Worm (Caenorhabditis elegans) whole organism, L1 larva: ENCODE measurements around the gene cpar-1.

Source experiments
- C16A3.4 ChIP-seq: fragments of 150-350 bp; optimal IDR thresholded peaks from 2 replicates; lab custom pipeline; 2014; ENCODE audit warnings: missing biosample characterization, missing genetic modification characterization
- alr-1 ChIP-seq: fragments of 200-800 bp; sonication (Bioruptor generic); optimal IDR thresholded peaks from 2 replicates; lab custom pipeline; 2018; ENCODE audit warnings: borderline replicate concordance, mild to moderate bottlenecking, missing genetic modification characterization, missing compliant biosample characterization
- ama-1 ChIP-seq: fragments of 150-350 bp; optimal IDR thresholded peaks from 2 replicates; lab custom pipeline; 2014
- blmp-1 ChIP-seq: fragments of 150-350 bp; optimal IDR thresholded peaks from 2 replicates; lab custom pipeline; 2014; ENCODE audit warnings: missing biosample characterization, missing genetic modification characterization
- ceh-8 ChIP-seq: fragments of 200-800 bp; sonication (Bioruptor generic); optimal IDR thresholded peaks from 2 replicates; lab custom pipeline; 2018; ENCODE audit warnings: mild to moderate bottlenecking, missing genetic modification characterization, moderate library complexity, missing compliant biosample characterization
- ceh-82 ChIP-seq, 3 experiments: fragments of 150-350 bp in 1 of 3; sonication (generic microtip) in 2 of 3; optimal IDR thresholded peaks; 2 replicates each; lab custom pipeline; 2014 to 2017; ENCODE audit warnings: missing biosample characterization in 3 of 3, missing genetic modification characterization in 3 of 3
- ceh-88 ChIP-seq: fragments of 200-800 bp; sonication (Bioruptor generic); IDR thresholded peaks from 2 replicates; pipeline ENCODE4 v1.3.6; 2022; ENCODE audit warnings: missing genetic modification characterization, missing compliant biosample characterization
- ceh-90 ChIP-seq: sonication (generic microtip); optimal IDR thresholded peaks from 2 replicates; lab custom pipeline; 2016; ENCODE audit warnings: missing genetic modification characterization, missing compliant biosample characterization
- dpl-1 ChIP-seq, 3 experiments: fragments of 150-350 bp in 2 of 3; sonication (generic microtip) in 1 of 3; optimal IDR thresholded peaks; 2 replicates each; lab custom pipeline; 2014 to 2017; ENCODE audit warnings: missing biosample characterization in 3 of 3, missing genetic modification characterization in 3 of 3, missing genetic modification reagents in 3 of 3
- efl-1 ChIP-seq, 4 experiments: fragments of 150-350 bp; optimal IDR thresholded peaks in 3 of 4; peaks in 1 of 4; 1 replicate in 1 of 4; 2 replicates in 3 of 4; lab custom pipeline; 2014; ENCODE audit warnings: missing biosample characterization in 2 of 4, missing genetic modification characterization in 2 of 4, missing genetic modification reagents in 2 of 4
- egl-13 ChIP-seq: sonication (generic microtip); optimal IDR thresholded peaks from 2 replicates; lab custom pipeline; 2016; ENCODE audit warnings: missing genotype, missing genetic modification reagents, missing genetic modification characterization, missing compliant biosample characterization
- elt-2 ChIP-seq: sonication (generic microtip); optimal IDR thresholded peaks from 2 replicates; lab custom pipeline; 2016; ENCODE audit warnings: missing genetic modification characterization, mild to moderate bottlenecking, inconsistent platforms, missing compliant biosample characterization, missing genetic modification reagents
- ets-5 ChIP-seq: fragments of 200-800 bp; sonication (Bioruptor generic); IDR thresholded peaks from 2 replicates; pipeline ENCODE4 v1.3.6; 2022; ENCODE audit warnings: missing genetic modification characterization, missing compliant biosample characterization
- fkh-8 ChIP-seq: sonication (generic microtip); optimal IDR thresholded peaks from 2 replicates; lab custom pipeline; 2016; ENCODE audit warnings: mild to moderate bottlenecking, missing genetic modification characterization, missing compliant biosample characterization
- fos-1 ChIP-seq: fragments of 150-350 bp; optimal IDR thresholded peaks from 2 replicates; lab custom pipeline; 2014; ENCODE audit warnings: missing biosample characterization, missing genetic modification characterization
- grh-1 ChIP-seq: fragments of 200-800 bp; sonication (Bioruptor generic); IDR thresholded peaks from 2 replicates; pipeline ENCODE4 v1.3.6; 2022; ENCODE audit warnings: missing genetic modification reagents, missing genetic modification characterization, missing compliant biosample characterization
- hlh-4 ChIP-seq: sonication (generic microtip); optimal IDR thresholded peaks from 2 replicates; lab custom pipeline; 2016; ENCODE audit warnings: mild to moderate bottlenecking, missing genetic modification characterization, missing compliant biosample characterization
- isw-1 ChIP-seq: fragments of 200-800 bp; sonication (Bioruptor generic); IDR thresholded peaks from 2 replicates; pipeline ENCODE4 v1.3.6; 2022; ENCODE audit warnings: missing genetic modification characterization, missing compliant biosample characterization
- jun-1 ChIP-seq: fragments of 150-350 bp; optimal IDR thresholded peaks from 2 replicates; lab custom pipeline; 2014; ENCODE audit warnings: missing biosample characterization, missing genetic modification reagents, missing genetic modification characterization
- lin-13 ChIP-seq: fragments of 150-350 bp; optimal IDR thresholded peaks from 2 replicates; lab custom pipeline; 2014; ENCODE audit warnings: missing biosample characterization, missing genetic modification reagents, missing genetic modification characterization
- lin-14 ChIP-seq: fragments of 200-800 bp; sonication (Bioruptor generic); optimal IDR thresholded peaks from 2 replicates; lab custom pipeline; 2018; ENCODE audit warnings: mild to moderate bottlenecking, missing genetic modification characterization, moderate library complexity, missing compliant biosample characterization
- lsy-2 ChIP-seq, 2 experiments: fragments of 150-350 bp; optimal IDR thresholded peaks; 2 replicates each; lab custom pipeline; 2014; ENCODE audit warnings: missing biosample characterization in 2 of 2, missing genetic modification characterization in 2 of 2
- mab-9 ChIP-seq: fragments of 200-800 bp; sonication (Bioruptor generic); IDR thresholded peaks from 2 replicates; pipeline ENCODE4 v1.3.6; 2022; ENCODE audit warnings: missing genetic modification reagents, missing genetic modification characterization, missing compliant biosample characterization
- mdl-1 ChIP-seq, 2 experiments: fragments of 150-350 bp; optimal IDR thresholded peaks; 2 replicates each; lab custom pipeline; 2014 to 2017; ENCODE audit warnings: missing biosample characterization in 2 of 2, missing genetic modification characterization in 2 of 2, inconsistent platforms in 1 of 2
- mef-2 ChIP-seq: fragments of 150-350 bp; optimal IDR thresholded peaks from 2 replicates; lab custom pipeline; 2014; ENCODE audit warnings: missing biosample characterization, missing genetic modification characterization
- nhr-76 ChIP-seq: sonication (generic microtip); optimal IDR thresholded peaks from 2 replicates; lab custom pipeline; 2017; ENCODE audit warnings: missing biosample characterization, missing genetic modification characterization
- nhr-77 ChIP-seq: fragments of 150-350 bp; optimal IDR thresholded peaks from 2 replicates; lab custom pipeline; 2014; ENCODE audit warnings: missing biosample characterization, missing genetic modification characterization
- nhr-85 ChIP-seq: sonication (generic microtip); peaks from one replicate; lab custom pipeline; 2016; ENCODE audit warnings: missing genetic modification characterization, inconsistent platforms, missing compliant biosample characterization
- pag-3 ChIP-seq: sonication (generic microtip); optimal IDR thresholded peaks from 2 replicates; lab custom pipeline; 2017; ENCODE audit warnings: missing genetic modification characterization, mild to moderate bottlenecking, missing compliant biosample characterization, antibody characterized with exemption, borderline replicate concordance; ENCODE audit not compliant: insufficient read depth
- rnt-1 ChIP-seq: sonication (generic microtip); optimal IDR thresholded peaks from 2 replicates; lab custom pipeline; 2016; ENCODE audit warnings: mild to moderate bottlenecking, missing genetic modification characterization, moderate library complexity, missing compliant biosample characterization
- snpc-4 ChIP-seq: fragments of 150-350 bp; optimal IDR thresholded peaks from 2 replicates; lab custom pipeline; 2014; ENCODE audit warnings: missing biosample characterization, missing genetic modification characterization
- sup-37 ChIP-seq: fragments of 200-800 bp; sonication (Bioruptor generic); optimal IDR thresholded peaks from 2 replicates; lab custom pipeline; 2018; ENCODE audit warnings: mild to moderate bottlenecking, missing genetic modification characterization, missing compliant biosample characterization
- tbx-2 ChIP-seq: sonication (generic microtip); optimal IDR thresholded peaks from 2 replicates; lab custom pipeline; 2016; ENCODE audit warnings: missing genetic modification characterization, missing compliant biosample characterization
- unc-86 ChIP-seq: sonication (generic microtip); optimal IDR thresholded peaks from 2 replicates; lab custom pipeline; 2016; ENCODE audit warnings: missing genetic modification characterization, missing compliant biosample characterization
- unc-98 ChIP-seq: fragments of 200-800 bp; sonication (Bioruptor generic); IDR thresholded peaks from 2 replicates; pipeline ENCODE4 v1.3.6; 2022; ENCODE audit warnings: missing genetic modification characterization, missing compliant biosample characterization
- vab-15 ChIP-seq: sonication (generic microtip); optimal IDR thresholded peaks from 2 replicates; lab custom pipeline; 2017; ENCODE audit warnings: missing genotype, mild to moderate bottlenecking, missing genetic modification characterization, missing compliant biosample characterization
- zip-4 ChIP-seq: fragments of 200-800 bp; sonication (Bioruptor generic); optimal IDR thresholded peaks from 2 replicates; lab custom pipeline; 2018; ENCODE audit warnings: mild to moderate bottlenecking, missing genetic modification characterization, moderate library complexity, missing compliant biosample characterization
- ztf-11 ChIP-seq, 2 experiments: sonication (generic microtip); optimal IDR thresholded peaks; 2 replicates each; lab custom pipeline; 2016 to 2017; ENCODE audit warnings: missing genetic modification characterization in 2 of 2, missing biosample characterization in 1 of 2, missing compliant biosample characterization in 1 of 2
- ztf-4 ChIP-seq: fragments of 150-350 bp; optimal IDR thresholded peaks from 2 replicates; lab custom pipeline; 2014; ENCODE audit warnings: missing biosample characterization, missing genetic modification characterization

The cpar-1 gene

DNA sequence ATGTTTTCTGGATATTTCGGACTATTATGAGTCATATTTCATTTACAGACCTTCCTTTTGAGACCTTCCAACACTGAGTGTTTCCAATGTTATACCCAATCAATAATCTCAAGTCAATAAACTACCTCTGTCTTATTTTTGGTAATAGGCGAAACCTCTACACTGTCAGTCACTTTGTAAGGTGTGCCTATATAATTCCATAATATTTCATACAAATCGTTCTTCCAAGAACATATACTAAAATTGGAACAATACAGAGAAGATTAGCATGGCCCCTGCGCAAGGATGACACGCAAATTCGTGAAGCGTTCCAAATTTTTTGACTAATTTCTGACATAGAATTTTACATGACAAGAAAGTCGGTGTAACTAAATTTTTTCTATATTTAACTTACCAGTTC lies 15.5 kb downstream of the cpar-1 start:
- peak; percentile 60 for TF ChIP-seq snpc-4 (tag; lab: Kevin White, UChicago)
- TF ChIP-seq, all 84 proteins: peak for 1; not testable (repeated sequence) for 83

DNA sequence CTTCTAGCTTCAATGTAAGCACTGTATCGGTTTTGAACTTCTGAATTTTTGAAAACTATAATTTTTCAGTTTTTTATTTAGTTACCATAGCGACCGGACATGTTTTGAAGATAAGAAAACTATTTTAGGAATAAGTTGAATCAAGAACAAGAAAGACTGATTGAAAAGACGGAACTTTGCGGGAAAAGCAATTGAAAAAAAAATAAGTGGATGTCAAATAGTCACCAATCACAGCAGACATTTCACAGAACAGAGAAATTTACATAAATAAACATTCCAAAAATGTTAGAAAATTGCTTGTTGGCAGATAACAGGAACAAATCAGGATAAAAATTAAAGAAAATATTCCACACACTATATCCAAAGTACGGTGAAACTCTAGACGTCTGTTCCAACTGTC lies 16.0 kb downstream of the cpar-1 start, which contains the start of gene F54C8.6:
TSS of gene F54C8.6 (minus strand) at position 101 of the 400 bp plus-strand sequence.
- TF ChIP-seq efl-1 (optimal IDR thresholded peaks at IDR 0.05; lab: Kevin White, UChicago) (no peak), efl-1 (GFP tag; optimal IDR thresholded peaks at IDR 0.05 in 1 of 2; lab: Kevin White, UChicago) (no peak), lin-13 (GFP tag; lab: Kevin White, UChicago) (no peak), unc-98 (GFP tag; lab: Robert Waterston, UW) (no peak), snpc-4 (tag; lab: Kevin White, UChicago) (no peak), ets-5 (no peak), rnt-1 (tag; lab: Kevin White, UChicago) (no peak)

DNA sequence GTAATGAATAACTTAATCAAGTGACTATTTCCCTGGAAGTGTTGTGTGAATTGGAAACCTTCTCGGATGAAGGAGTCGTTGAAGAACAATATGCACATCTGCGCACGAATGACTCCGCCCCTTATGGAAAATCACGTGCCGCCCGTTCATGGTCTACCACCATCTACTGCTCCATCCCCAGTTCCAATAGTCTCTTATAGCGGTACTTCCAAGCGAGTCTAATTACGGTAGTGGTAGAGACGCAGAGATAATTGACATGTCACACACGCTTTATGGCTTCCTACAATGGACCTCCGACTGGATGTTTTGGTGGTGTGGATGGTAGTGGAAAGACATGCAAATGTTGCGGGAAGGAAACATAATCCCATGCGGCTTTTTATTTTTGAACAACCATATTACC lies 17.1 kb downstream of the cpar-1 start:
- peak; percentile 4 for TF ChIP-seq nhr-85 (tag; lab: Kevin White, UChicago)
- peak; percentile 34 to 41 for TF ChIP-seq lsy-2 (tag; optimal IDR thresholded peaks at IDR 0.05; lab: Kevin White, UChicago)
- TF ChIP-seq mab-9 (GFP tag; lab: Robert Waterston, UW): no peak
- TF ChIP-seq unc-86: peak; percentile 36
- no peak for TF ChIP-seq ama-1 (lab: Kevin White, UChicago)
- TF ChIP-seq ceh-8: no peak
- peak; percentile 32 for TF ChIP-seq blmp-1 (tag; lab: Kevin White, UChicago)
- TF ChIP-seq nhr-77: no peak
- no peak for TF ChIP-seq zip-4 (GFP tag; lab: Kevin White, UChicago)
- TF ChIP-seq efl-1 (optimal IDR thresholded peaks at IDR 0.05; lab: Kevin White, UChicago): no peak
- peak in 1 of 2 experiments; percentile 15 for TF ChIP-seq efl-1 (GFP tag; optimal IDR thresholded peaks at IDR 0.05 in 1 of 2; lab: Kevin White, UChicago)
- TF ChIP-seq lin-14: peak; percentile 27
- peak in 1 of 2 experiments; percentile 41 for TF ChIP-seq ztf-11 (tag; optimal IDR thresholded peaks at IDR 0.05; lab: Kevin White, UChicago)

DNA sequence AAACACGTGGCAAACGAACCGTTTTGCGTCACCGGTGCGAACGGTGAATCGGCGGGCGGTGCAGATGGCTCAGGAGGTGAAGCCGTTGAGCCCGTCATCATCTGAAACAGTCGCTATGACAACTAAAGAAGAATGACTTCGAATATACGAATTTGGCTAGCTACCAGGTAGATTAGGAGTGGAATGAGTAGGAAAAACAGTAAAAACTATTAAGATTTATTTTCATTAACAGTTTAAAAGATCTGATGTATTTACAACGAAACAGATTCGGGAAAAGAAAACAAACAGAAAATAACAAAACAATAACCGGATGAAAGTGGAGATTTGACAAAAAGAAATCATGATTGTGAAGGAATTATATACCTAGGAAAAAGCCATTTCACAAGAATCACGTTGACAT lies 20.1 kb downstream of the cpar-1 start, which contains the start of gene F54C8.7:
TSS of gene F54C8.7 (minus strand) at position 101 of the 400 bp plus-strand sequence.
- TF ChIP-seq mdl-1 (tag; optimal IDR thresholded peaks at IDR 0.05; lab: Kevin White, UChicago) (no peak), vab-15 (tag; lab: Kevin White, UChicago) (no peak), nhr-76 (tag; lab: Kevin White, UChicago) (no peak), ceh-90 (tag; lab: Kevin White, UChicago) (no peak), lsy-2 (tag; optimal IDR thresholded peaks at IDR 0.05; lab: Kevin White, UChicago) (no peak), dpl-1 (GFP tag; optimal IDR thresholded peaks at IDR 0.05; lab: Kevin White, UChicago) (no peak), hlh-4 (tag; lab: Kevin White, UChicago) (no peak)

DNA sequence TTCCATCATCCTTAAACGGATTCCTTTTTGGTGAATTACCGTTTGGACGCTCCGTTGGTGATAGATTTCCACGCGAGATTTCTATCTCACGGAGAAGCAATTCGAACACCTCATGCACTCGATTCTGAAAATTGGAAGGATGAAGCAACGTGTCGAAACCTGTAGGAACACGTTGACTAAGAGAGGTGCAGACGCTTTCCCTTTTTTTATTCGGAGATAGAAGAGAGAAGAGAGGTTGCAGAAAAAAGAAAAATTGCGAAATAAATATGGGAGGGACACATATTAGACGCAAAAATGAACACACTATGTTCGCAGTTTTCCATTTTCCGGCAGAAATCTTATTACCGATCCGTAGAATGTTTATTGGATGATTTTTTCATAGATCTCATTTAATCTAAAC lies 20.9 kb downstream of the cpar-1 start:
- TF ChIP-seq dpl-1 (GFP tag; optimal IDR thresholded peaks at IDR 0.05; lab: Kevin White, UChicago): no peak
- TF ChIP-seq blmp-1 (tag; lab: Kevin White, UChicago): peak; percentile 68
- no peak for TF ChIP-seq unc-86
- TF ChIP-seq ama-1 (lab: Kevin White, UChicago): no peak
- no peak for TF ChIP-seq elt-2
- TF ChIP-seq ztf-11 (tag; optimal IDR thresholded peaks at IDR 0.05; lab: Kevin White, UChicago): no peak
- TF ChIP-seq, all 84 proteins: peak for 1

DNA sequence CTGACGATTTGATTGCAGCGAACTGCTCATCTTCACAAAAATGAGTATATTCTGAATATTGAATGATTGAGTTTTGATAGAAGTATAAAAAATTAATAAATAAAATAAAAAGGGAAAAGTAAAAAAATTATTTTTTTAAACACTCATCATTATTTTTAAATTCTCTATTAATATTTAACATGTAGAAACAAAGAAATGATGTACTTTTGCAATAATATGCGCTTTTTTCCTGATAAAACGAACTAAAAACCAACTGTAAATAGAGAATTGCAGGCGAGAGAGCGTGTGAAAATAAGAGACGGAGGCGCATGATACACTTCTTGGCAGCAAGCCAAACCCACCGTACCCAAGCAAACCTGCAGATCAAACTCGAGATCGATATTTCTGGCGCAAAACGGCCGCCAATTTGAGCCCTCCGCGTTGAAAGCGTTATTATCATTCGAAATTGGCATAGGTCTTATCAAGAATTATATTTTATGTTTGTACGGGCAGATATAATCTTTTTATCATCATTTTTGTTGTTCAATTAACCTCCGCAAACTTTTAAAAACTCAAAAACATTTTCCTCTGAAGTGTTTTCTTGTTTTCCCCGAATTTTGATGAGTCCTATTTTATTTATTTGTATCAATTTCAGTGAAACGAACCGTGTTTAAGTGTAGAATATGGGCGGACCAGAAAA lies 22.3 kb downstream of the cpar-1 start, which contains the start of the genes rheb-1 and spk-1:
TSS of gene rheb-1 (minus strand) at position 51 of the 679 bp plus-strand sequence.
TSS of gene spk-1 (plus strand) at position 629 of the 679 bp plus-strand sequence.
- TF ChIP-seq ceh-88 (GFP tag; lab: Robert Waterston, UW) (peak; percentile 69; the same call in 1 of the 2 replicates), vab-15 (tag; lab: Kevin White, UChicago) (peak; percentile 30), ceh-82 (tag; optimal IDR thresholded peaks at IDR 0.05; lab: Kevin White, UChicago) (peak; percentile 75 to 89 (median 75)), pag-3 (tag; lab: Kevin White, UChicago) (no peak), ztf-4 (tag; lab: Kevin White, UChicago) (peak; percentile 76), ama-1 (lab: Kevin White, UChicago) (peak; percentile 48), egl-13 (tag; lab: Kevin White, UChicago) (peak; percentile 82), sup-37 (GFP tag; lab: Kevin White, UChicago) (peak; percentile 57), nhr-85 (tag; lab: Kevin White, UChicago) (peak; percentile 92), mef-2 (tag; lab: Kevin White, UChicago) (peak; percentile 79), C16A3.4 (tag; lab: Kevin White, UChicago) (peak; percentile 84), alr-1 (tag; lab: Kevin White, UChicago) (no peak), grh-1 (GFP tag; lab: Robert Waterston, UW) (peak; percentile 50), fkh-8 (tag; lab: Kevin White, UChicago) (peak; percentile 94), fos-1 (peak; percentile 77), isw-1 (GFP tag; lab: Robert Waterston, UW) (peak; percentile 80), tbx-2 (tag; lab: Kevin White, UChicago) (peak; percentile 87), nhr-77 (peak; percentile 76), jun-1 (tag; lab: Kevin White, UChicago) (peak; percentile 86), rnt-1 (tag; lab: Kevin White, UChicago) (peak; percentile 92)
